Fruit fly (Drosophila melanogaster) S2 (cell line): ENCODE measurements around the gene CG11085.

Experiments used
- CG8478 ChIP-seq: fragments of >200 bp; optimal IDR thresholded peaks from 2 replicates; lab custom pipeline; 2018
- CTCF ChIP-seq, 2 experiments: fragments of >200 bp; optimal IDR thresholded peaks; 2 replicates each; lab custom pipeline; 2018

- no peak for TF ChIP-seq CG8478 (lab: Kevin White, UChicago)
- TF ChIP-seq CTCF (optimal IDR thresholded peaks at IDR 0.05; lab: Kevin White, UChicago): no peak
Observed at dm6 chrX:12583870-12584390, 32.2 kb upstream of the CG11085 start.
